Fruit fly (Drosophila melanogaster): ENCODE measurements around the gene mil.

DNA sequence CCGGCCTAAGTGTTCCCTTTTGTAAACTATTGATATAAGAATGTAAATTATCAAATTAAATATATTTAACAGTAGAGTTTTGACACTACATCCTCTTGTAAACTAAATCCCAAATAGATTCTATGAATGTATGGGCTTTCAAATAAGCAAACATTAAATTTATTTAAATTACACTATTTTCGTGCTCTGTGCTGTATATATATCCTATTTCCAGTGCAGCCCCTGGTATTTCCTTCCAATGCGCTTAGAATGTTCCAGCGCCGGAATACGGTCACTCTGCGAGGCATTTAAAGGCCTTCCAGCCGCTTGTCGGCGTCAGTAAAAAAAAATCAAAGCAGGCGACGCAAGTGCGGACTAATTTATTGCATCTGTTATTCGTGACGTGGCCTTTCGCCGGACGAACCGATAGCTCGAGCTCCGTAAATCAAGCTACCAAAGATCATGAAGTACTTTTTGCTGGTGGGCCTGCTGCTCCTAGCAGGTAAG, 36.2 kb downstream of the mil start, which contains the start of gene Gp93:
- TF ChIP-seq insv (optimal IDR thresholded peaks at IDR 0.05), result no peak
- no peak for TF ChIP-seq ttk (optimal IDR thresholded peaks at IDR 0.05)
- no peak for TF ChIP-seq psq (optimal IDR thresholded peaks at IDR 0.05)
- no peak for TF ChIP-seq h (optimal IDR thresholded peaks at IDR 0.05)
